Fruit fly (Drosophila melanogaster): Measurements from ENCODE around the gene mthl15.

mthl15 gene

dm6 chr2L:10226724-10227407 is 11.3 kb downstream of the mthl15 start, which contains the start of gene CG5708 (continued):
- TF ChIP-seq fkh (GFP tag; optimal IDR thresholded peaks at IDR 0.05) (peak; percentile 36), Met (GFP tag; optimal IDR thresholded peaks at IDR 0.05) (peak; percentile 37), CG8632 (GFP tag; optimal IDR thresholded peaks at IDR 0.05) (no peak), dsx (GFP tag; optimal IDR thresholded peaks at IDR 0.05; ENCODE audit: poor library complexity, severe bottlenecking) (peak; percentile 35), CG11294 (GFP tag; IDR thresholded peaks at IDR 0.05) (no peak), pdm3 (GFP tag; optimal IDR thresholded peaks at IDR 0.05) (no peak), CG6792 (GFP tag; optimal IDR thresholded peaks at IDR 0.05) (no peak), acj6 (GFP tag; optimal IDR thresholded peaks at IDR 0.05) (no peak), Hr39 (GFP tag; optimal IDR thresholded peaks at IDR 0.05) (no peak), CG1621 (tag; optimal IDR thresholded peaks at IDR 0.05) (no peak), Gug (GFP tag; IDR thresholded peaks at IDR 0.05) (no peak), topi (GFP tag; optimal IDR thresholded peaks at IDR 0.05) (peak; percentile 2), salr (GFP tag; optimal IDR thresholded peaks at IDR 0.05) (no peak), achi (GFP tag; optimal IDR thresholded peaks at IDR 0.05) (peak; percentile 35), vri (GFP tag; optimal IDR thresholded peaks at IDR 0.05) (no peak)

- TF ChIP-seq Lpt (GFP tag; optimal IDR thresholded peaks at IDR 0.05) (no peak), CG4318 (GFP tag; optimal IDR thresholded peaks at IDR 0.05) (no peak), CG31627 (GFP tag; optimal IDR thresholded peaks at IDR 0.05) (no peak), CG9139 (GFP tag; optimal IDR thresholded peaks at IDR 0.05) (no peak), vri (GFP tag; optimal IDR thresholded peaks at IDR 0.05) (no peak), Eip75B (GFP tag; optimal IDR thresholded peaks at IDR 0.05) (no peak), OdsH (GFP tag; optimal IDR thresholded peaks at IDR 0.05) (no peak), CG1621 (tag; optimal IDR thresholded peaks at IDR 0.05) (no peak), eg (GFP tag; IDR thresholded peaks at IDR 0.05) (no peak), CG10669 (GFP tag; optimal IDR thresholded peaks at IDR 0.05) (no peak), Gug (GFP tag; IDR thresholded peaks at IDR 0.05) (no peak)
These were observed 11.8 kb downstream of the mthl15 start for dm6 chr2L:10226213-10226723.

- no peak for TF ChIP-seq CG3032 (tag; optimal IDR thresholded peaks at IDR 0.05)
- no peak for TF ChIP-seq salr (GFP tag; optimal IDR thresholded peaks at IDR 0.05)
- peak; percentile 41 for TF ChIP-seq fkh (GFP tag; optimal IDR thresholded peaks at IDR 0.05)
These were observed 15.4 kb downstream of the mthl15 start, which contains the start of gene Bcs1 for dm6 chr2L:10222550-10223231. Bcs1 (plus strand) TSS chr2L:10222657.

- TF ChIP-seq CG3032 (tag; optimal IDR thresholded peaks at IDR 0.05) = no peak
- TF ChIP-seq CG4318 (GFP tag; optimal IDR thresholded peaks at IDR 0.05) = no peak
- no peak for TF ChIP-seq ss (GFP tag; optimal IDR thresholded peaks at IDR 0.05)
- no peak for TF ChIP-seq spab (GFP tag; optimal IDR thresholded peaks at IDR 0.05)
These were observed 16.8 kb downstream of the mthl15 start for dm6 chr2L:10221387-10221705.

dm6 chr2L:10220501-10221386 is 17.4 kb downstream of the mthl15 start, which contains the start of the genes Npc1a and Prosalpha6:
Npc1a (minus strand) TSS chr2L:10221216.
Prosalpha6 (plus strand) TSS chr2L:10221351.
- TF ChIP-seq CG10631 (GFP tag; optimal IDR thresholded peaks at IDR 0.05) (no peak), topi (GFP tag; optimal IDR thresholded peaks at IDR 0.05) (no peak), CG3032 (tag; optimal IDR thresholded peaks at IDR 0.05) (peak; percentile 18), fd59A (GFP tag; optimal IDR thresholded peaks at IDR 0.05) (no peak), esn (GFP tag; optimal IDR thresholded peaks at IDR 0.05) (peak; percentile 35), Blimp-1 (GFP tag; optimal IDR thresholded peaks at IDR 0.05) (peak; percentile 43), Sox102F (GFP tag; optimal IDR thresholded peaks at IDR 0.05) (no peak), CG6792 (GFP tag; optimal IDR thresholded peaks at IDR 0.05) (no peak), Eip93F (GFP tag; optimal IDR thresholded peaks at IDR 0.05) (peak; percentile 12), pdm3 (GFP tag; optimal IDR thresholded peaks at IDR 0.05) (no peak), lz (GFP tag; optimal IDR thresholded peaks at IDR 0.05) (peak; percentile 21), CG6163 (GFP tag; IDR thresholded peaks at IDR 0.05) (no peak), OdsH (GFP tag; optimal IDR thresholded peaks at IDR 0.05) (no peak), Sox15 (GFP tag; optimal IDR thresholded peaks at IDR 0.05) (no peak), CG4318 (GFP tag; optimal IDR thresholded peaks at IDR 0.05) (no peak), Eip75B (GFP tag; optimal IDR thresholded peaks at IDR 0.05) (no peak), dsx (GFP tag; optimal IDR thresholded peaks at IDR 0.05; ENCODE audit: poor library complexity, severe bottlenecking) (no peak), Gug (GFP tag; IDR thresholded peaks at IDR 0.05) (no peak), cyc (GFP tag; optimal IDR thresholded peaks at IDR 0.05) (peak; percentile 32), CG15336 (GFP tag; IDR thresholded peaks at IDR 0.05) (no peak), CG6854 (GFP tag; optimal IDR thresholded peaks at IDR 0.05) (no peak)

All from whole organism, prepupa.